Worm (Caenorhabditis elegans) whole organism, L3 larva: Measurements from ENCODE around the gene W09G12.9.

ENCODE experiments used
- R02D3.7 ChIP-seq: fragments of 150-350 bp; optimal IDR thresholded peaks from 2 replicates; lab custom pipeline; 2014; ENCODE audit warnings: missing biosample characterization, missing genetic modification characterization
- elt-3 ChIP-seq, 3 experiments: fragments of 150-350 bp in 1 of 3; sonication (generic microtip) in 2 of 3; optimal IDR thresholded peaks; 2 replicates in 2 of 3; 4 replicates in 1 of 3; lab custom pipeline; 2014 to 2017; ENCODE audit warnings: missing biosample characterization in 3 of 3, missing genetic modification characterization in 3 of 3
- jun-1 ChIP-seq: fragments of 150-350 bp; optimal IDR thresholded peaks from 2 replicates; lab custom pipeline; 2014; ENCODE audit warnings: missing biosample characterization, missing genetic modification reagents, missing genetic modification characterization
- lin-39 ChIP-seq: fragments of 150-350 bp; optimal IDR thresholded peaks from 2 replicates; lab custom pipeline; 2018; ENCODE audit warnings: missing biosample characterization, missing genetic modification reagents, missing genetic modification characterization
- nhr-11 ChIP-seq: fragments of 150-350 bp; optimal IDR thresholded peaks from 2 replicates; lab custom pipeline; 2014; ENCODE audit warnings: missing biosample characterization, missing genetic modification characterization
- nhr-237 ChIP-seq: fragments of 150-350 bp; optimal IDR thresholded peaks from 2 replicates; lab custom pipeline; 2014; ENCODE audit warnings: missing biosample characterization, missing genetic modification characterization
- nhr-43 ChIP-seq: sonication (generic microtip); optimal IDR thresholded peaks from 2 replicates; lab custom pipeline; 2016; ENCODE audit warnings: mild to moderate bottlenecking, missing genetic modification characterization, missing compliant biosample characterization; ENCODE audit not compliant: poor library complexity, severe bottlenecking
- sea-2 ChIP-seq: fragments of 150-350 bp; sonication (generic microtip); optimal IDR thresholded peaks from 4 replicates; lab custom pipeline; 2014; ENCODE audit warnings: missing biosample characterization, missing genetic modification reagents, missing genetic modification characterization
- ztf-11 ChIP-seq: fragments of 150-350 bp; optimal IDR thresholded peaks from 2 replicates; lab custom pipeline; 2014; ENCODE audit warnings: missing biosample characterization, missing genetic modification characterization
- ztf-4 ChIP-seq: fragments of 150-350 bp; optimal IDR thresholded peaks from 2 replicates; lab custom pipeline; 2014; ENCODE audit warnings: missing biosample characterization, missing genetic modification characterization

DNA sequence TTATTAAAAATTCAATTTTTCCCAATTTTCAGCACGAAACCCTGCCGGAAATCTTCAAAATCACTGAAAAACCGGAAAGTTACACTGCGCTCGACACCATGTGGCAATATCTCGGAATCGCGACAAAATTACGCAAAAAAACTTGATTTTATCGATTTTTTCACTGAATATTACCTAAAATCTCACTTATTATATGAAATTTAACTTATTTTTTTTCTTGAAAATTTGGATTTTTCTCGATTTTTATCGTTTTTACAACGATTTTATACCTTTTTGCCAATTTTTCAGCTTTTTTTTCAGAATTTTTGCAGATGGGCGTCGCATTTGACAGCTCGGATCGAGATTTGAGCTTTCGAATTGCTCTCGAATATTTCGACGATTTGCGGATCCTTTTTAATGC lies 23.6 kb upstream of the W09G12.9 start, which contains the start of gene spl-3:
- TF ChIP-seq nhr-43 (tag; lab: Kevin White, UChicago): no peak
- TF ChIP-seq ztf-11 (tag; lab: Kevin White, UChicago): no peak
- no peak for TF ChIP-seq sea-2
- no peak for TF ChIP-seq R02D3.7 (tag; lab: Kevin White, UChicago)
- TF ChIP-seq elt-3 (tag; optimal IDR thresholded peaks at IDR 0.05; lab: Kevin White, UChicago): no peak
- TF ChIP-seq ztf-4: no peak
- TF ChIP-seq nhr-11 (tag; lab: Kevin White, UChicago): no peak
- no peak for TF ChIP-seq lin-39 (tag; lab: Kevin White, UChicago)
- TF ChIP-seq jun-1 (tag; lab: Kevin White, UChicago): no peak
- TF ChIP-seq nhr-237: no peak
